Fruit fly (Drosophila melanogaster) whole organism, embryonic: ENCODE results near the gene Sgp.

Source experiments
- Asciz ChIP-seq: fragments of 200-800 bp; sonication (Bioruptor generic); optimal IDR thresholded peaks from 2 replicates; lab custom pipeline; 2017; ENCODE audit warnings: missing biosample characterization, mild to moderate bottlenecking, missing genetic modification characterization, missing genetic modification reagents
- CG10321 ChIP-seq: fragments of 200-800 bp; sonication (Bioruptor generic); IDR thresholded peaks from 2 replicates; pipeline ENCODE4 v1.3.6; 2022; ENCODE audit warnings: missing biosample characterization, missing genetic modification characterization
- CG10565 ChIP-seq: fragments of 200-800 bp; sonication (Bioruptor generic); optimal IDR thresholded peaks from 3 replicates; lab custom pipeline; 2016; ENCODE audit warnings: missing biosample characterization, mild to moderate bottlenecking, missing genetic modification characterization
- CG10979 ChIP-seq: fragments of 200-800 bp; sonication (Bioruptor generic); optimal IDR thresholded peaks from 2 replicates; lab custom pipeline; 2018; ENCODE audit warnings: missing biosample characterization, mild to moderate bottlenecking, missing genetic modification characterization, moderate library complexity
- CG11504 ChIP-seq: fragments of 200-800 bp; sonication (Bioruptor generic); optimal IDR thresholded peaks from 3 replicates; lab custom pipeline; 2019; ENCODE audit warnings: missing biosample characterization, mild to moderate bottlenecking, missing genetic modification characterization, moderate library complexity
- CG11560 ChIP-seq: fragments of 200-800 bp; sonication (Bioruptor generic); IDR thresholded peaks from 3 replicates; pipeline ENCODE4 v1.3.6; 2022; ENCODE audit warnings: missing biosample characterization, missing genetic modification characterization
- CG11695 ChIP-seq: fragments of 200-800 bp; sonication (Bioruptor generic); IDR thresholded peaks from 3 replicates; pipeline ENCODE4 v1.3.6; 2022; ENCODE audit warnings: missing biosample characterization, missing genetic modification characterization
- CG13287 ChIP-seq: fragments of 200-800 bp; sonication (Bioruptor generic); IDR thresholded peaks from 2 replicates; pipeline ENCODE4 v1.3.6; 2022; ENCODE audit warnings: missing biosample characterization, missing genetic modification characterization; ENCODE audit not compliant: partially characterized antibody
- CG14014 ChIP-seq: fragments of 200-800 bp; sonication (Bioruptor generic); IDR thresholded peaks from 2 replicates; pipeline ENCODE4 v1.3.6; 2022; ENCODE audit warnings: missing biosample characterization, missing genetic modification characterization
- CG15073 ChIP-seq: fragments of 200-800 bp; sonication (Bioruptor generic); optimal IDR thresholded peaks from 2 replicates; lab custom pipeline; 2016; ENCODE audit warnings: missing biosample characterization, missing genetic modification characterization
- CG17612 ChIP-seq: fragments of 200-800 bp; sonication (Bioruptor generic); IDR thresholded peaks from 2 replicates; pipeline ENCODE4 v1.3.6; 2022; ENCODE audit warnings: missing biosample characterization, missing genetic modification characterization
- CG18599 ChIP-seq: fragments of 200-800 bp; sonication (Bioruptor generic); optimal IDR thresholded peaks from 3 replicates; lab custom pipeline; 2017; ENCODE audit warnings: missing biosample characterization, missing genetic modification characterization, mild to moderate bottlenecking, moderate library complexity, missing genetic modification reagents
- CG2202 ChIP-seq: fragments of 200-800 bp; sonication (Bioruptor generic); optimal IDR thresholded peaks from 2 replicates; lab custom pipeline; 2018; ENCODE audit warnings: missing biosample characterization, mild to moderate bottlenecking, missing genetic modification characterization
- CG3838 ChIP-seq: fragments of 200-800 bp; sonication (Bioruptor generic); optimal IDR thresholded peaks from 3 replicates; lab custom pipeline; 2016; ENCODE audit warnings: missing biosample characterization, missing genetic modification characterization
- CG4424 ChIP-seq: fragments of 200-800 bp; sonication (Bioruptor generic); optimal IDR thresholded peaks from 3 replicates; lab custom pipeline; 2016; ENCODE audit warnings: missing biosample characterization, missing genetic modification characterization
- CG5180 ChIP-seq: fragments of 200-800 bp; sonication (Bioruptor generic); optimal IDR thresholded peaks from 3 replicates; lab custom pipeline; 2017; ENCODE audit warnings: missing biosample characterization, missing genetic modification characterization, mild to moderate bottlenecking, moderate library complexity, missing genetic modification reagents
- CG7357 ChIP-seq: fragments of 200-800 bp; sonication (Bioruptor generic); IDR thresholded peaks from 3 replicates; pipeline ENCODE4 v1.3.6; 2022; ENCODE audit warnings: missing biosample characterization, missing genetic modification characterization
- CkIIα-i1 ChIP-seq: fragments of 200-800 bp; sonication (Bioruptor generic); IDR thresholded peaks from 2 replicates; pipeline ENCODE4 v1.3.6; 2022; ENCODE audit warnings: missing biosample characterization, missing genetic modification characterization
- D ChIP-seq, 2 experiments: fragments of 200-800 bp in 1 of 2; fragments of >200 bp in 1 of 2; sonication (Bioruptor generic) in 1 of 2; optimal IDR thresholded peaks; 2 replicates in 1 of 2; 3 replicates in 1 of 2; lab custom pipeline; 2017; ENCODE audit warnings: mild to moderate bottlenecking in 1 of 2, missing biosample characterization in 1 of 2, missing genetic modification characterization in 1 of 2, missing genetic modification reagents in 1 of 2
- Dip2 ChIP-seq: fragments of 200-800 bp; sonication (Bioruptor generic); IDR thresholded peaks from 2 replicates; pipeline ENCODE4 v1.3.6; 2022; ENCODE audit warnings: missing biosample characterization, missing genetic modification characterization
- ERR ChIP-seq: fragments of 200-800 bp; sonication (Bioruptor generic); optimal IDR thresholded peaks from 2 replicates; lab custom pipeline; 2016; ENCODE audit warnings: missing biosample characterization, missing genetic modification characterization
- Eip74EF ChIP-seq, 2 experiments: fragments of 200-800 bp in 1 of 2; fragments of >200 bp in 1 of 2; sonication (Bioruptor generic) in 1 of 2; optimal IDR thresholded peaks; 2 replicates each; lab custom pipeline; 2017 to 2019; ENCODE audit warnings: missing biosample characterization in 2 of 2, missing genetic modification characterization in 2 of 2, mild to moderate bottlenecking in 1 of 2, moderate library complexity in 1 of 2
- Ets97D ChIP-seq: fragments of 200-800 bp; sonication (Bioruptor generic); optimal IDR thresholded peaks from 3 replicates; lab custom pipeline; 2016; ENCODE audit warnings: missing biosample characterization, missing genetic modification characterization
- Fer3 ChIP-seq: fragments of 200-800 bp; sonication (Bioruptor generic); optimal IDR thresholded peaks from 2 replicates; lab custom pipeline; 2018; ENCODE audit warnings: missing biosample characterization, mild to moderate bottlenecking, missing genetic modification characterization, moderate library complexity
- HLH54F ChIP-seq: fragments of 200-800 bp; sonication (Bioruptor generic); optimal IDR thresholded peaks from 3 replicates; lab custom pipeline; 2016; ENCODE audit warnings: missing biosample characterization, missing genetic modification characterization
- Hand ChIP-seq: fragments of 200-800 bp; sonication (Bioruptor generic); optimal IDR thresholded peaks from 2 replicates; lab custom pipeline; 2017; ENCODE audit warnings: mild to moderate bottlenecking, missing biosample characterization, missing genetic modification reagents, missing genetic modification characterization
- Hr3 ChIP-seq: fragments of 200-800 bp; sonication (Bioruptor generic); optimal IDR thresholded peaks from 3 replicates; lab custom pipeline; 2016; ENCODE audit warnings: missing biosample characterization, missing genetic modification characterization
- NC2α ChIP-seq: fragments of 200-800 bp; sonication (Bioruptor generic); optimal IDR thresholded peaks from 2 replicates; lab custom pipeline; 2016; ENCODE audit warnings: missing biosample characterization, missing genetic modification characterization
- NFAT ChIP-seq: fragments of 200-800 bp; sonication (Bioruptor generic); IDR thresholded peaks from 2 replicates; pipeline ENCODE4 v1.3.6; 2022; ENCODE audit warnings: missing biosample characterization, missing genetic modification characterization
- Oaz ChIP-seq: fragments of 200-800 bp; sonication (Bioruptor generic); IDR thresholded peaks from 2 replicates; pipeline ENCODE4 v1.3.6; 2022; ENCODE audit warnings: missing biosample characterization, missing genetic modification characterization
- Rx ChIP-seq: fragments of 200-800 bp; sonication (Bioruptor generic); IDR thresholded peaks from 2 replicates; pipeline ENCODE4 v1.3.6; 2022; ENCODE audit warnings: missing biosample characterization, missing genetic modification characterization
- abd-A ChIP-seq: fragments of 200-800 bp; sonication (Bioruptor generic); optimal IDR thresholded peaks from 3 replicates; lab custom pipeline; 2019; ENCODE audit warnings: missing biosample characterization, mild to moderate bottlenecking, missing genetic modification characterization, moderate library complexity
- ase ChIP-seq: fragments of 200-800 bp; sonication (Bioruptor generic); IDR thresholded peaks from 3 replicates; pipeline ENCODE4 v1.3.6; 2022; ENCODE audit warnings: missing biosample characterization, missing genetic modification characterization
- cad ChIP-seq: fragments of >200 bp; optimal IDR thresholded peaks from 2 replicates; lab custom pipeline; 2017; ENCODE audit warnings: missing biosample characterization, missing genetic modification characterization
- cato ChIP-seq: fragments of 200-800 bp; sonication (Bioruptor generic); optimal IDR thresholded peaks from 2 replicates; lab custom pipeline; 2016; ENCODE audit warnings: missing biosample characterization, missing genetic modification characterization, borderline replicate concordance
- chm ChIP-seq: fragments of 200-800 bp; sonication (Bioruptor generic); IDR thresholded peaks from 2 replicates; pipeline ENCODE4 v1.3.6; 2022; ENCODE audit warnings: missing biosample characterization, missing genetic modification characterization
- dimm ChIP-seq: fragments of 200-800 bp; sonication (Bioruptor generic); IDR thresholded peaks from 2 replicates; pipeline ENCODE4 v1.3.6; 2022; ENCODE audit warnings: missing biosample characterization, missing genetic modification characterization
- emc ChIP-seq: fragments of 200-800 bp; sonication (Bioruptor generic); optimal IDR thresholded peaks from 2 replicates; lab custom pipeline; 2016; ENCODE audit warnings: missing biosample characterization, missing genetic modification characterization
- fd102C ChIP-seq: fragments of 200-800 bp; sonication (Bioruptor generic); optimal IDR thresholded peaks from 2 replicates; lab custom pipeline; 2018; ENCODE audit warnings: missing biosample characterization, mild to moderate bottlenecking, missing genetic modification characterization, moderate library complexity
- fd3F ChIP-seq: fragments of 200-800 bp; sonication (Bioruptor generic); optimal IDR thresholded peaks from 2 replicates; lab custom pipeline; 2018; ENCODE audit warnings: missing biosample characterization, mild to moderate bottlenecking, missing genetic modification characterization, moderate library complexity
- grau ChIP-seq: fragments of 200-800 bp; optimal IDR thresholded peaks from 3 replicates; lab custom pipeline; 2019; ENCODE audit warnings: missing biosample characterization, mild to moderate bottlenecking, missing genetic modification characterization, moderate library complexity
- kah ChIP-seq: fragments of 200-800 bp; sonication (Bioruptor generic); optimal IDR thresholded peaks from 2 replicates; lab custom pipeline; 2018; ENCODE audit warnings: missing biosample characterization, mild to moderate bottlenecking, missing genetic modification characterization
- nom ChIP-seq: fragments of 200-800 bp; sonication (Bioruptor generic); optimal IDR thresholded peaks from 2 replicates; lab custom pipeline; 2017; ENCODE audit warnings: missing biosample characterization, missing genetic modification characterization, mild to moderate bottlenecking, moderate library complexity, missing genetic modification reagents
- peb ChIP-seq: fragments of 200-800 bp; sonication (Bioruptor generic); IDR thresholded peaks from 2 replicates; pipeline ENCODE4 v1.3.6; 2022; ENCODE audit warnings: missing biosample characterization, missing genetic modification characterization
- ranshi ChIP-seq: fragments of 200-800 bp; sonication (Bioruptor generic); IDR thresholded peaks from 2 replicates; pipeline ENCODE4 v1.3.6; 2022; ENCODE audit warnings: missing biosample characterization, missing genetic modification characterization
- ro ChIP-seq: fragments of 200-800 bp; sonication (Bioruptor generic); IDR thresholded peaks from 2 replicates; pipeline ENCODE4 v1.3.6; 2022; ENCODE audit warnings: missing biosample characterization, missing genetic modification characterization
- schlank ChIP-seq: fragments of 200-800 bp; sonication (Bioruptor generic); optimal IDR thresholded peaks from 2 replicates; lab custom pipeline; 2018; ENCODE audit warnings: missing biosample characterization, mild to moderate bottlenecking, missing genetic modification characterization
- sens-2 ChIP-seq: fragments of 200-800 bp; sonication (Bioruptor generic); IDR thresholded peaks from 2 replicates; pipeline ENCODE4 v1.3.6; 2022; ENCODE audit warnings: missing biosample characterization, missing genetic modification characterization
- ssp ChIP-seq: fragments of 200-800 bp; sonication (Bioruptor generic); IDR thresholded peaks from 2 replicates; pipeline ENCODE4 v1.3.6; 2022; ENCODE audit warnings: missing biosample characterization, missing genetic modification characterization
- stwl ChIP-seq: fragments of 200-800 bp; sonication (Bioruptor generic); optimal IDR thresholded peaks from 3 replicates; lab custom pipeline; 2018; ENCODE audit warnings: missing biosample characterization, mild to moderate bottlenecking, missing genetic modification characterization, moderate library complexity
- zfh1 ChIP-seq: fragments of 200-800 bp; sonication (Bioruptor generic); IDR thresholded peaks from 3 replicates; pipeline ENCODE4 v1.3.6; 2022; ENCODE audit warnings: missing biosample characterization, missing genetic modification characterization

Sgp gene

dm6 chr2L:8488735-8489134, 30.8 kb upstream of the Sgp start, which contains the start of gene CG13088 (continued):
- TF ChIP-seq kah (no peak), Eip74EF (GFP tag; optimal IDR thresholded peaks at IDR 0.05; lab: Kevin White, UChicago) (no peak), CG3838 (GFP tag; lab: Kevin White, UChicago) (peak; percentile 29), cato (GFP tag; lab: Kevin White, UChicago) (no peak), dimm (no peak), CG10565 (no peak), CG14014 (GFP tag; lab: Robert Waterston, UW) (peak; percentile 25; the same call in 1 of the 2 replicates), fd102C (GFP tag; lab: Kevin White, UChicago) (no peak), Ets97D (GFP tag; lab: Kevin White, UChicago) (peak; percentile 85), CG18599 (GFP tag; lab: Kevin White, UChicago) (no peak), CG17612 (GFP tag; lab: Robert Waterston, UW) (no peak), CG10979 (tag; lab: Kevin White, UChicago) (no peak), emc (GFP tag; lab: Kevin White, UChicago) (no peak), CG13287 (GFP tag; lab: Robert Waterston, UW) (peak; percentile 41; the same call in 1 of the 2 replicates), CG2202 (tag; lab: Kevin White, UChicago) (no peak), CG15073 (GFP tag; lab: Kevin White, UChicago) (no peak), ssp (GFP tag; lab: Robert Waterston, UW) (no peak), NC2α (GFP tag; lab: Kevin White, UChicago) (no peak), schlank (tag; lab: Kevin White, UChicago) (no peak), Hand (GFP tag; lab: Kevin White, UChicago) (no peak), HLH54F (GFP tag; lab: Kevin White, UChicago) (peak; percentile 55), ro (no peak), Fer3 (no peak), zfh1 (GFP tag; lab: Robert Waterston, UW) (peak; percentile 41; the same call in 1 of the 3 replicates), ranshi (GFP tag; lab: Robert Waterston, UW) (no peak), Hr3 (GFP tag; lab: Kevin White, UChicago) (peak; percentile 14), CG10321 (no peak), nom (GFP tag; lab: Kevin White, UChicago) (no peak), NFAT (no peak; the same call in 1 of the 2 replicates), Rx (GFP tag; lab: Robert Waterston, UW) (no peak), CG11504 (no peak), CkIIα-i1 (GFP tag; lab: Robert Waterston, UW) (no peak), ase (GFP tag; lab: Robert Waterston, UW) (no peak), Dip2 (no peak), Oaz (GFP tag; lab: Robert Waterston, UW) (no peak), sens-2 (GFP tag; lab: Robert Waterston, UW) (no peak), cad (GFP tag; lab: Kevin White, UChicago) (no peak), D (optimal IDR thresholded peaks at IDR 0.05; lab: Kevin White, UChicago) (no peak), D (GFP tag; optimal IDR thresholded peaks at IDR 0.05; lab: Kevin White, UChicago) (no peak), CG7357 (no peak), CG11560 (tag; lab: Robert Waterston, UW) (no peak), chm (GFP tag; lab: Robert Waterston, UW) (no peak), CG11695 (GFP tag; lab: Robert Waterston, UW) (no peak), grau (no peak), CG5180 (no peak), abd-A (tag; lab: Kevin White, UChicago) (no peak), stwl (tag; lab: Kevin White, UChicago) (peak; percentile 93), peb (GFP tag; lab: Robert Waterston, UW) (no peak), fd3F (GFP tag; lab: Kevin White, UChicago) (peak; percentile 28), Asciz (GFP tag; lab: Kevin White, UChicago) (peak; percentile 3), CG4424 (no peak), ERR (GFP tag; lab: Kevin White, UChicago) (no peak)
